Fruit fly (Drosophila melanogaster) whole organism, larva: Measurements from ENCODE around the gene CG6125.
A peak's percentile ranks its signal among the peaks of the same experiment; 100 is the strongest.

ENCODE experiments used
- noc ChIP-seq: fragments of 200-800 bp; sonication (Bioruptor generic); optimal IDR thresholded peaks from 3 replicates; lab custom pipeline; 2019; ENCODE audit warnings: missing biosample characterization, mild to moderate bottlenecking, missing genetic modification characterization, moderate library complexity

The CG6125 gene

dm6 chr3R:15407020-15407501 lies at the start of gene CG6125:
Gene CG6125, minus strand, starts transcription at chr3R:15407070.
- TF ChIP-seq noc: no peak

- TF ChIP-seq noc: peak; percentile 37
These were observed 44.7 kb upstream of the CG6125 start for dm6 chr3R:15451344-15452107.

- TF ChIP-seq noc: no peak
These were observed 41.8 kb upstream of the CG6125 start for dm6 chr3R:15448657-15449056.

dm6 chr3R:15447791-15448190 lies 40.9 kb upstream of the CG6125 start:
- no peak for TF ChIP-seq noc

dm6 chr3R:15446149-15446548 lies 39.3 kb upstream of the CG6125 start:
- TF ChIP-seq noc: no peak

- TF ChIP-seq noc: no peak
These were observed 32.8 kb upstream of the CG6125 start, which contains the start of gene Act88F for dm6 chr3R:15439669-15440068. Gene Act88F, plus strand, starts transcription at chr3R:15439969.

dm6 chr3R:15437458-15438414 lies 30.9 kb upstream of the CG6125 start:
- TF ChIP-seq noc: no peak

dm6 chr3R:15436799-15437198 lies 29.9 kb upstream of the CG6125 start:
- TF ChIP-seq noc: no peak

dm6 chr3R:15434676-15435075 lies 27.8 kb upstream of the CG6125 start, which contains the start of gene CG6118:
Gene CG6118, minus strand, starts transcription at chr3R:15434738.
- TF ChIP-seq noc: no peak

dm6 chr3R:15433340-15433945 lies 26.6 kb upstream of the CG6125 start:
- TF ChIP-seq noc: no peak

- TF ChIP-seq noc: no peak
These were observed 24.3 kb upstream of the CG6125 start for dm6 chr3R:15431142-15431541.

- TF ChIP-seq noc: no peak
These were observed 23.5 kb upstream of the CG6125 start for dm6 chr3R:15430349-15430748.

- no peak for TF ChIP-seq noc
These were observed 20.9 kb upstream of the CG6125 start for dm6 chr3R:15427818-15428199.

dm6 chr3R:15427199-15427817 lies 20.4 kb upstream of the CG6125 start:
- TF ChIP-seq noc: no peak

dm6 chr3R:15425638-15426487 lies 19.0 kb upstream of the CG6125 start:
- TF ChIP-seq noc: no peak
